Worm (Caenorhabditis elegans) whole organism, young adult: Measurements from ENCODE around the gene F47E1.4.
A peak's percentile ranks its signal among the peaks of the same experiment; 100 is the strongest.

Experiments used
- B0019.2 ChIP-seq: fragments of 200-800 bp; sonication (Bioruptor generic); conservative IDR thresholded peaks from 2 replicates; pipeline ENCODE4 v1.3.6; 2022; ENCODE audit warnings: missing genetic modification reagents, missing genetic modification characterization, missing compliant biosample characterization
- B0035.1 ChIP-seq: sonication (generic microtip); optimal IDR thresholded peaks from 2 replicates; lab custom pipeline; 2016; ENCODE audit warnings: missing genetic modification characterization, mild to moderate bottlenecking, missing compliant biosample characterization, missing genotype, missing genetic modification reagents
- C17E4.6 ChIP-seq: fragments of 200-800 bp; sonication (Bioruptor generic); IDR thresholded peaks from 2 replicates; pipeline ENCODE4 v1.3.6; 2022; ENCODE audit warnings: missing genetic modification reagents, missing genetic modification characterization, missing compliant biosample characterization
- D2030.7 ChIP-seq: fragments of 200-800 bp; sonication (Bioruptor generic); IDR thresholded peaks from 2 replicates; pipeline ENCODE4 v1.3.6; 2022; ENCODE audit warnings: missing genetic modification reagents, missing genetic modification characterization, missing compliant biosample characterization
- F52B5.7 ChIP-seq: sonication (generic microtip); optimal IDR thresholded peaks from 2 replicates; lab custom pipeline; 2016; ENCODE audit warnings: mild to moderate bottlenecking, missing genetic modification characterization, missing compliant biosample characterization
- F57A8.1 ChIP-seq: fragments of 200-800 bp; sonication (Bioruptor generic); optimal IDR thresholded peaks from 2 replicates; lab custom pipeline; 2018; ENCODE audit warnings: mild to moderate bottlenecking, missing genetic modification characterization, moderate library complexity, missing compliant biosample characterization
- F57C9.4 ChIP-seq: sonication (generic microtip); optimal IDR thresholded peaks from 2 replicates; lab custom pipeline; 2017; ENCODE audit warnings: mild to moderate bottlenecking, missing genetic modification characterization, missing compliant biosample characterization
- K11D2.4 ChIP-seq: fragments of 200-800 bp; sonication (Bioruptor generic); IDR thresholded peaks from 2 replicates; pipeline ENCODE4 v1.3.6; 2022; ENCODE audit warnings: missing genetic modification reagents, missing genetic modification characterization, missing compliant biosample characterization
- T07F8.4 ChIP-seq: sonication (generic microtip); optimal IDR thresholded peaks from 2 replicates; lab custom pipeline; 2016; ENCODE audit warnings: mild to moderate bottlenecking, missing genetic modification characterization, moderate library complexity, missing compliant biosample characterization
- Y67H2A.10 ChIP-seq: fragments of 200-800 bp; sonication (Bioruptor generic); conservative IDR thresholded peaks from 2 replicates; pipeline ENCODE4 v1.3.6; 2022; ENCODE audit warnings: missing genetic modification reagents, missing genetic modification characterization, missing compliant biosample characterization
- Y79H2A.3 ChIP-seq: fragments of 200-800 bp; sonication (Bioruptor generic); conservative IDR thresholded peaks from 2 replicates; pipeline ENCODE4 v1.3.6; 2022; ENCODE audit warnings: missing genetic modification reagents, missing genetic modification characterization, missing compliant biosample characterization
- akir-1 ChIP-seq: fragments of 200-800 bp; sonication (Bioruptor generic); optimal IDR thresholded peaks from 2 replicates; lab custom pipeline; 2018; ENCODE audit warnings: mild to moderate bottlenecking, missing genetic modification characterization, moderate library complexity, missing compliant biosample characterization
- aptf-3 ChIP-seq: fragments of 200-800 bp; sonication (Bioruptor generic); IDR thresholded peaks from 2 replicates; pipeline ENCODE4 v1.3.6; 2022; ENCODE audit warnings: missing genetic modification characterization, missing compliant biosample characterization
- athp-1 ChIP-seq: sonication (generic microtip); optimal IDR thresholded peaks from 2 replicates; lab custom pipeline; 2017; ENCODE audit warnings: mild to moderate bottlenecking, missing genetic modification characterization, missing compliant biosample characterization
- attf-5 ChIP-seq: fragments of 200-800 bp; sonication (Bioruptor generic); optimal IDR thresholded peaks from 2 replicates; lab custom pipeline; 2018; ENCODE audit warnings: mild to moderate bottlenecking, missing genetic modification characterization, missing compliant biosample characterization
- bed-2 ChIP-seq: fragments of 200-800 bp; sonication (Bioruptor generic); IDR thresholded peaks from 2 replicates; pipeline ENCODE4 v1.3.6; 2022; ENCODE audit warnings: missing genetic modification reagents, missing genetic modification characterization, missing compliant biosample characterization
- ceh-27 ChIP-seq: fragments of 200-800 bp; sonication (Bioruptor generic); optimal IDR thresholded peaks from 2 replicates; lab custom pipeline; 2018; ENCODE audit warnings: mild to moderate bottlenecking, missing genetic modification characterization, moderate library complexity, missing compliant biosample characterization
- ceh-40 ChIP-seq: fragments of 200-800 bp; sonication (Bioruptor generic); IDR thresholded peaks from 2 replicates; pipeline ENCODE4 v1.3.6; 2022; ENCODE audit warnings: missing genetic modification characterization, missing compliant biosample characterization
- chd-7 ChIP-seq: sonication (generic microtip); optimal IDR thresholded peaks from 2 replicates; lab custom pipeline; 2016; ENCODE audit warnings: mild to moderate bottlenecking, missing genetic modification characterization, moderate library complexity, missing compliant biosample characterization
- dpl-1 ChIP-seq: fragments of 150-350 bp; optimal IDR thresholded peaks from 2 replicates; lab custom pipeline; 2014; ENCODE audit warnings: missing biosample characterization, missing genetic modification reagents, missing genetic modification characterization
- egl-18 ChIP-seq: fragments of 200-800 bp; sonication (Bioruptor generic); IDR thresholded peaks from 2 replicates; pipeline ENCODE4 v1.3.6; 2022; ENCODE audit warnings: missing genetic modification reagents, missing genetic modification characterization, missing compliant biosample characterization
- egl-44 ChIP-seq: fragments of 200-800 bp; sonication (Bioruptor generic); IDR thresholded peaks from 2 replicates; pipeline ENCODE4 v1.3.6; 2022; ENCODE audit warnings: missing genetic modification reagents, missing genetic modification characterization, missing compliant biosample characterization
- egrh-3 ChIP-seq: fragments of 200-800 bp; sonication (Bioruptor generic); IDR thresholded peaks from 2 replicates; pipeline ENCODE4 v1.3.6; 2022; ENCODE audit warnings: missing genetic modification reagents, missing genetic modification characterization, missing compliant biosample characterization
- ets-4 ChIP-seq: fragments of 200-800 bp; sonication (Bioruptor generic); optimal IDR thresholded peaks from 2 replicates; lab custom pipeline; 2018; ENCODE audit warnings: mild to moderate bottlenecking, missing genetic modification characterization, missing compliant biosample characterization
- fkh-3 ChIP-seq: sonication (generic microtip); optimal IDR thresholded peaks from 2 replicates; lab custom pipeline; 2016; ENCODE audit warnings: mild to moderate bottlenecking, missing genetic modification characterization, missing compliant biosample characterization
- him-1 ChIP-seq: sonication (generic microtip); optimal IDR thresholded peaks from 2 replicates; lab custom pipeline; 2016; ENCODE audit warnings: missing genotype, missing genetic modification reagents, missing genetic modification characterization, missing compliant biosample characterization
- hrde-1 ChIP-seq: sonication (generic microtip); optimal IDR thresholded peaks from 2 replicates; lab custom pipeline; 2016; ENCODE audit warnings: missing genetic modification characterization, mild to moderate bottlenecking, missing compliant biosample characterization, moderate library complexity, missing genotype, missing genetic modification reagents, borderline replicate concordance
- let-607 ChIP-seq, 2 experiments: fragments of 200-800 bp in 1 of 2; sonication (Bioruptor generic) in 1 of 2; sonication (generic microtip) in 1 of 2; optimal IDR thresholded peaks; 2 replicates each; lab custom pipeline; 2016 to 2018; ENCODE audit warnings: mild to moderate bottlenecking in 2 of 2, missing compliant biosample characterization in 2 of 2, missing genetic modification characterization in 2 of 2, moderate library complexity in 2 of 2, missing genotype in 1 of 2
- lin-26 ChIP-seq: fragments of 200-800 bp; sonication (Bioruptor generic); IDR thresholded peaks from 2 replicates; pipeline ENCODE4 v1.3.6; 2022; ENCODE audit warnings: missing genetic modification reagents, missing genetic modification characterization, missing compliant biosample characterization
- lin-35 ChIP-seq, 3 experiments: fragments of 150-350 bp in 2 of 3; sonication (generic microtip) in 1 of 3; optimal IDR thresholded peaks; 2 replicates each; lab custom pipeline; 2014 to 2018; ENCODE audit warnings: missing biosample characterization in 3 of 3, missing genetic modification characterization in 3 of 3, missing genetic modification reagents in 3 of 3
- lin-40 ChIP-seq: sonication (generic microtip); optimal IDR thresholded peaks from 2 replicates; lab custom pipeline; 2016; ENCODE audit warnings: missing genetic modification characterization, mild to moderate bottlenecking, missing compliant biosample characterization, missing genotype, missing genetic modification reagents
- lin-54 ChIP-seq: fragments of 200-800 bp; sonication (Bioruptor generic); optimal IDR thresholded peaks from 2 replicates; lab custom pipeline; 2018; ENCODE audit warnings: mild to moderate bottlenecking, missing genetic modification characterization, missing compliant biosample characterization
- lsy-27 ChIP-seq: sonication (generic microtip); optimal IDR thresholded peaks from 2 replicates; lab custom pipeline; 2017; ENCODE audit warnings: missing genetic modification characterization, mild to moderate bottlenecking, missing compliant biosample characterization, antibody characterized with exemption, missing genotype, borderline replicate concordance; ENCODE audit not compliant: insufficient read depth
- madf-10 ChIP-seq: sonication (generic microtip); optimal IDR thresholded peaks from 2 replicates; lab custom pipeline; 2016; ENCODE audit warnings: mild to moderate bottlenecking, missing genetic modification characterization, missing compliant biosample characterization
- mcd-1 ChIP-seq: fragments of 200-800 bp; sonication (Bioruptor generic); IDR thresholded peaks from 2 replicates; pipeline ENCODE4 v1.3.6; 2022; ENCODE audit warnings: missing genetic modification reagents, missing genetic modification characterization, missing compliant biosample characterization
- mxl-1 ChIP-seq: sonication (generic microtip); optimal IDR thresholded peaks from 2 replicates; lab custom pipeline; 2016; ENCODE audit warnings: missing genetic modification characterization, missing compliant biosample characterization
- nhr-120 ChIP-seq: fragments of 200-800 bp; sonication (Bioruptor generic); IDR thresholded peaks from 2 replicates; pipeline ENCODE4 v1.3.6; 2022; ENCODE audit warnings: missing genetic modification characterization, missing compliant biosample characterization
- nhr-80 ChIP-seq: sonication (generic microtip); optimal IDR thresholded peaks from 2 replicates; lab custom pipeline; 2016; ENCODE audit warnings: missing genetic modification characterization, missing compliant biosample characterization
- pbrm-1 ChIP-seq: fragments of 200-800 bp; sonication (Bioruptor generic); IDR thresholded peaks from 2 replicates; pipeline ENCODE4 v1.3.6; 2022; ENCODE audit warnings: missing genetic modification reagents, missing genetic modification characterization, missing compliant biosample characterization
- rcor-1 ChIP-seq: fragments of 200-800 bp; sonication (Bioruptor generic); IDR thresholded peaks from 2 replicates; pipeline ENCODE4 v1.3.6; 2022; ENCODE audit warnings: missing genetic modification reagents, missing genetic modification characterization, missing compliant biosample characterization
- repo-1 ChIP-seq: sonication (generic microtip); optimal IDR thresholded peaks from 2 replicates; lab custom pipeline; 2017; ENCODE audit warnings: mild to moderate bottlenecking, missing genetic modification characterization, missing compliant biosample characterization
- sdz-38 ChIP-seq: sonication (generic microtip); optimal IDR thresholded peaks from 2 replicates; lab custom pipeline; 2016; ENCODE audit warnings: missing genotype, missing genetic modification characterization, missing compliant biosample characterization
- snpc-3.4 ChIP-seq: sonication (generic microtip); optimal IDR thresholded peaks from 2 replicates; lab custom pipeline; 2017; ENCODE audit warnings: missing genetic modification characterization, mild to moderate bottlenecking, missing compliant biosample characterization, antibody characterized with exemption, moderate library complexity, missing genotype, missing genetic modification reagents
- tlf-1 ChIP-seq: fragments of 200-800 bp; sonication (Bioruptor generic); optimal IDR thresholded peaks from 2 replicates; lab custom pipeline; 2018; ENCODE audit warnings: mild to moderate bottlenecking, missing genetic modification characterization, missing compliant biosample characterization
- unc-62 ChIP-seq: fragments of 150-350 bp; optimal IDR thresholded peaks from 2 replicates; lab custom pipeline; 2014; ENCODE audit warnings: missing biosample characterization, missing genetic modification reagents, missing genetic modification characterization
- zim-3 ChIP-seq: sonication (generic microtip); optimal IDR thresholded peaks from 2 replicates; lab custom pipeline; 2017; ENCODE audit warnings: mild to moderate bottlenecking, missing genetic modification characterization, moderate library complexity, missing compliant biosample characterization
- ztf-18 ChIP-seq: sonication (generic microtip); optimal IDR thresholded peaks from 2 replicates; lab custom pipeline; 2016; ENCODE audit warnings: missing genotype, mild to moderate bottlenecking, missing genetic modification characterization, missing compliant biosample characterization
- ztf-25 ChIP-seq: fragments of 200-800 bp; sonication (Bioruptor generic); IDR thresholded peaks from 2 replicates; pipeline ENCODE4 v1.3.6; 2022; ENCODE audit warnings: missing genetic modification reagents, missing genetic modification characterization, missing compliant biosample characterization
- ztf-26 ChIP-seq: sonication (generic microtip); optimal IDR thresholded peaks from 2 replicates; lab custom pipeline; 2017; ENCODE audit warnings: missing genetic modification characterization, missing compliant biosample characterization
- ztf-28 ChIP-seq: fragments of 200-800 bp; sonication (Bioruptor generic); IDR thresholded peaks from 2 replicates; pipeline ENCODE4 v1.3.6; 2022; ENCODE audit warnings: missing genetic modification reagents, missing genetic modification characterization, missing compliant biosample characterization

Gene F47E1.4

DNA sequence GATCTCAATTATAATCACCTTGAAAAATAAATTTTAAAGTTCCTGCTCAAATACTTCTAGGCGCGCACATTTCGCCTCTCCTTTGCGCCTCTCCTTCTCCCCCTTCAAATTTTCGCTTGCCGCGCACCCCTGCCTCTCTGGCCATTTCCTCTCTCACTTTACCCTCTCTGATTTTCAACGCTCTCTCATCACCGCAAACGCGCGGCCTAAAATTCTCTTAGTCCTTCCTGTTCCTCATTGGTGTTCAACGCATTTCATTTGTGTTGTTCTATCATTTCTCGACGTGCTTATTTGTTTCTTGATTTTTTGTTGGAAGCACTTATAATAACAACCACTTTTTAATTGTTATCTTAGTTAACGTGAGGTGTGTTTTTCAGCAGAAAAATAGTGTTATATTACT is 51.2 kb downstream of the F47E1.4 start, which contains the start of gene C25A11.2 (continued):
- TF ChIP-seq fkh-3 (no peak), T07F8.4 (tag; lab: Kevin White, UChicago) (no peak), repo-1 (tag; lab: Kevin White, UChicago) (no peak), sdz-38 (tag; lab: Kevin White, UChicago) (no peak), pbrm-1 (GFP tag; lab: Robert Waterston, UW) (0 out of 2 replicates have a peak, but pooled peaks have one; percentile 20), tlf-1 (GFP tag; lab: Kevin White, UChicago) (no peak), egl-18 (GFP tag; lab: Robert Waterston, UW) (no peak), snpc-3.4 (no peak), egl-44 (GFP tag; lab: Robert Waterston, UW) (no peak), ztf-25 (GFP tag; lab: Robert Waterston, UW) (no peak), Y67H2A.10 (no peak), dpl-1 (GFP tag; lab: Kevin White, UChicago) (no peak), ceh-27 (GFP tag; lab: Kevin White, UChicago) (peak; percentile 34), nhr-120 (no peak), zim-3 (tag; lab: Kevin White, UChicago) (no peak), K11D2.4 (GFP tag; lab: Robert Waterston, UW) (no peak), hrde-1 (no peak), attf-5 (GFP tag; lab: Kevin White, UChicago) (no peak), F57C9.4 (no peak), B0019.2 (no peak), athp-1 (no peak), egrh-3 (GFP tag; lab: Robert Waterston, UW) (0 out of 2 replicates have a peak, but pooled peaks have one; percentile 13), ztf-18 (tag; lab: Kevin White, UChicago) (no peak), rcor-1 (no peak), C17E4.6 (GFP tag; lab: Robert Waterston, UW) (no peak), ets-4 (no peak), mcd-1 (peak; percentile 41; the same call in 1 of the 2 replicates), lin-26 (GFP tag; lab: Robert Waterston, UW) (no peak), lsy-27 (no peak), B0035.1 (tag; lab: Kevin White, UChicago) (no peak), lin-35 (GFP tag; optimal IDR thresholded peaks at IDR 0.05; lab: Kevin White, UChicago) (no peak), akir-1 (no peak), chd-7 (tag; lab: Kevin White, UChicago) (no peak), madf-10 (tag; lab: Kevin White, UChicago) (no peak), F52B5.7 (tag; lab: Kevin White, UChicago) (no peak), lin-54 (GFP tag; lab: Kevin White, UChicago) (peak; percentile 11), D2030.7 (GFP tag; lab: Robert Waterston, UW) (no peak), bed-2 (GFP tag; lab: Robert Waterston, UW) (no peak), F57A8.1 (GFP tag; lab: Kevin White, UChicago) (no peak), him-1 (tag; lab: Kevin White, UChicago) (no peak), ztf-28 (no peak), lin-40 (tag; lab: Kevin White, UChicago) (no peak), let-607 (tag; optimal IDR thresholded peaks at IDR 0.05; lab: Kevin White, UChicago) (no peak), unc-62 (GFP tag; lab: Kevin White, UChicago) (no peak), Y79H2A.3 (GFP tag; lab: Robert Waterston, UW) (no peak), ceh-40 (GFP tag; lab: Robert Waterston, UW) (no peak), aptf-3 (GFP tag; lab: Robert Waterston, UW) (no peak), nhr-80 (tag; lab: Kevin White, UChicago) (peak; percentile 25), ztf-26 (no peak), mxl-1 (tag; lab: Kevin White, UChicago) (no peak)
